Worm (Caenorhabditis elegans) whole organism, young adult: ENCODE data around the gene F53C11.1.

ENCODE experiments used
- B0019.2 ChIP-seq: fragments of 200-800 bp; sonication (Bioruptor generic); conservative IDR thresholded peaks from 2 replicates; pipeline ENCODE4 v1.3.6; 2022; ENCODE audit warnings: missing genetic modification reagents, missing genetic modification characterization, missing compliant biosample characterization
- B0035.1 ChIP-seq: sonication (generic microtip); optimal IDR thresholded peaks from 2 replicates; lab custom pipeline; 2016; ENCODE audit warnings: missing genetic modification characterization, mild to moderate bottlenecking, missing compliant biosample characterization, missing genotype, missing genetic modification reagents
- B0261.1 ChIP-seq: sonication (generic microtip); optimal IDR thresholded peaks from 2 replicates; lab custom pipeline; 2016; ENCODE audit warnings: mild to moderate bottlenecking, missing genetic modification characterization, moderate library complexity, missing compliant biosample characterization
- F33H1.4 ChIP-seq: fragments of 200-800 bp; sonication (Bioruptor generic); IDR thresholded peaks from 2 replicates; pipeline ENCODE4 v1.3.6; 2022; ENCODE audit warnings: missing genetic modification reagents, missing genetic modification characterization, missing compliant biosample characterization
- F39B2.1 ChIP-seq: fragments of 200-800 bp; sonication (Bioruptor generic); IDR thresholded peaks from 2 replicates; pipeline ENCODE4 v1.3.6; 2022; ENCODE audit warnings: missing genetic modification reagents, missing genetic modification characterization, missing compliant biosample characterization
- F52B5.7 ChIP-seq: sonication (generic microtip); optimal IDR thresholded peaks from 2 replicates; lab custom pipeline; 2016; ENCODE audit warnings: mild to moderate bottlenecking, missing genetic modification characterization, missing compliant biosample characterization
- K11D2.4 ChIP-seq: fragments of 200-800 bp; sonication (Bioruptor generic); IDR thresholded peaks from 2 replicates; pipeline ENCODE4 v1.3.6; 2022; ENCODE audit warnings: missing genetic modification reagents, missing genetic modification characterization, missing compliant biosample characterization
- T07F8.4 ChIP-seq: sonication (generic microtip); optimal IDR thresholded peaks from 2 replicates; lab custom pipeline; 2016; ENCODE audit warnings: mild to moderate bottlenecking, missing genetic modification characterization, moderate library complexity, missing compliant biosample characterization
- ZK185.1 ChIP-seq: sonication (generic microtip); optimal IDR thresholded peaks from 2 replicates; lab custom pipeline; 2016; ENCODE audit warnings: mild to moderate bottlenecking, missing genetic modification characterization, missing compliant biosample characterization; ENCODE audit not compliant: poor library complexity, severe bottlenecking
- aptf-3 ChIP-seq: fragments of 200-800 bp; sonication (Bioruptor generic); IDR thresholded peaks from 2 replicates; pipeline ENCODE4 v1.3.6; 2022; ENCODE audit warnings: missing genetic modification characterization, missing compliant biosample characterization
- attf-5 ChIP-seq: fragments of 200-800 bp; sonication (Bioruptor generic); optimal IDR thresholded peaks from 2 replicates; lab custom pipeline; 2018; ENCODE audit warnings: mild to moderate bottlenecking, missing genetic modification characterization, missing compliant biosample characterization
- cebp-1 ChIP-seq, 2 experiments: fragments of 200-800 bp in 1 of 2; sonication (Bioruptor generic) in 1 of 2; sonication (generic microtip) in 1 of 2; IDR thresholded peaks in 1 of 2; optimal IDR thresholded peaks in 1 of 2; 2 replicates each; pipeline versions ENCODE4 v1.3.6 to Lab custom; 2017 to 2022; ENCODE audit warnings: missing compliant biosample characterization in 2 of 2, missing genetic modification characterization in 2 of 2, mild to moderate bottlenecking in 1 of 2, missing genetic modification reagents in 1 of 2, moderate library complexity in 1 of 2
- ceh-100 ChIP-seq: fragments of 200-800 bp; sonication (Bioruptor generic); IDR thresholded peaks from 2 replicates; pipeline ENCODE4 v1.3.6; 2022; ENCODE audit warnings: missing genetic modification reagents, missing genetic modification characterization, missing compliant biosample characterization
- dox-1 ChIP-seq: fragments of 200-800 bp; sonication (Bioruptor generic); IDR thresholded peaks from 2 replicates; pipeline ENCODE4 v1.3.6; 2022; ENCODE audit warnings: missing genetic modification reagents, missing genetic modification characterization, missing compliant biosample characterization
- dpff-1 ChIP-seq: sonication (generic microtip); optimal IDR thresholded peaks from 2 replicates; lab custom pipeline; 2017; ENCODE audit warnings: mild to moderate bottlenecking, missing genetic modification characterization, missing compliant biosample characterization
- dpl-1 ChIP-seq: fragments of 150-350 bp; optimal IDR thresholded peaks from 2 replicates; lab custom pipeline; 2014; ENCODE audit warnings: missing biosample characterization, missing genetic modification reagents, missing genetic modification characterization
- efl-1 ChIP-seq: fragments of 150-350 bp; optimal IDR thresholded peaks from 2 replicates; lab custom pipeline; 2014; ENCODE audit warnings: missing biosample characterization, missing genetic modification reagents, missing genetic modification characterization
- egl-18 ChIP-seq: fragments of 200-800 bp; sonication (Bioruptor generic); IDR thresholded peaks from 2 replicates; pipeline ENCODE4 v1.3.6; 2022; ENCODE audit warnings: missing genetic modification reagents, missing genetic modification characterization, missing compliant biosample characterization
- ets-4 ChIP-seq: fragments of 200-800 bp; sonication (Bioruptor generic); optimal IDR thresholded peaks from 2 replicates; lab custom pipeline; 2018; ENCODE audit warnings: mild to moderate bottlenecking, missing genetic modification characterization, missing compliant biosample characterization
- gei-17 ChIP-seq: fragments of 200-800 bp; sonication (Bioruptor generic); optimal IDR thresholded peaks from 2 replicates; lab custom pipeline; 2018; ENCODE audit warnings: mild to moderate bottlenecking, missing genetic modification characterization, missing compliant biosample characterization
- lag-1 ChIP-seq: fragments of 200-800 bp; sonication (Bioruptor generic); IDR thresholded peaks from 2 replicates; pipeline ENCODE4 v1.3.6; 2022; ENCODE audit warnings: missing genetic modification reagents, missing genetic modification characterization, missing compliant biosample characterization
- let-607 ChIP-seq, 2 experiments: fragments of 200-800 bp in 1 of 2; sonication (Bioruptor generic) in 1 of 2; sonication (generic microtip) in 1 of 2; optimal IDR thresholded peaks; 2 replicates each; lab custom pipeline; 2016 to 2018; ENCODE audit warnings: mild to moderate bottlenecking in 2 of 2, missing compliant biosample characterization in 2 of 2, missing genetic modification characterization in 2 of 2, moderate library complexity in 2 of 2, missing genotype in 1 of 2
- lsl-1 ChIP-seq: fragments of 200-800 bp; sonication (Bioruptor generic); optimal IDR thresholded peaks from 2 replicates; lab custom pipeline; 2018; ENCODE audit warnings: mild to moderate bottlenecking, missing genetic modification characterization, moderate library complexity, missing compliant biosample characterization
- madf-3 ChIP-seq: fragments of 200-800 bp; sonication (Bioruptor generic); IDR thresholded peaks from 2 replicates; pipeline ENCODE4 v1.3.6; 2022; ENCODE audit warnings: missing genetic modification reagents, missing genetic modification characterization, missing compliant biosample characterization
- madf-8 ChIP-seq: fragments of 200-800 bp; sonication (Bioruptor generic); conservative IDR thresholded peaks from 2 replicates; pipeline ENCODE4 v1.3.6; 2022; ENCODE audit warnings: missing genetic modification reagents, missing genetic modification characterization, missing compliant biosample characterization
- nfya-2 ChIP-seq: fragments of 200-800 bp; sonication (Bioruptor generic); IDR thresholded peaks from 2 replicates; pipeline ENCODE4 v1.3.6; 2022; ENCODE audit warnings: missing genetic modification reagents, missing genetic modification characterization, missing compliant biosample characterization
- nfyb-1 ChIP-seq: fragments of 200-800 bp; sonication (Bioruptor generic); IDR thresholded peaks from 2 replicates; pipeline ENCODE4 v1.3.6; 2022; ENCODE audit warnings: missing genetic modification reagents, missing genetic modification characterization, missing compliant biosample characterization
- rcor-1 ChIP-seq: fragments of 200-800 bp; sonication (Bioruptor generic); IDR thresholded peaks from 2 replicates; pipeline ENCODE4 v1.3.6; 2022; ENCODE audit warnings: missing genetic modification reagents, missing genetic modification characterization, missing compliant biosample characterization
- rec-8 ChIP-seq, 2 experiments: sonication (generic microtip); optimal IDR thresholded peaks; 2 replicates each; lab custom pipeline; 2016; ENCODE audit warnings: mild to moderate bottlenecking in 2 of 2, missing genetic modification characterization in 2 of 2, missing genetic modification reagents in 2 of 2, missing genotype in 2 of 2, missing biosample characterization in 1 of 2, missing compliant biosample characterization in 1 of 2, moderate library complexity in 1 of 2
- sdz-38 ChIP-seq: sonication (generic microtip); optimal IDR thresholded peaks from 2 replicates; lab custom pipeline; 2016; ENCODE audit warnings: missing genotype, missing genetic modification characterization, missing compliant biosample characterization
- sea-2 ChIP-seq: fragments of 200-800 bp; sonication (Bioruptor generic); IDR thresholded peaks from 2 replicates; pipeline ENCODE4 v1.3.6; 2022; ENCODE audit warnings: missing genetic modification characterization, missing compliant biosample characterization
- snpc-1.1 ChIP-seq: sonication (generic microtip); optimal IDR thresholded peaks from 2 replicates; lab custom pipeline; 2017; ENCODE audit warnings: missing genetic modification characterization, mild to moderate bottlenecking, missing compliant biosample characterization, antibody characterized with exemption, moderate library complexity, missing genotype, missing genetic modification reagents; ENCODE audit not compliant: insufficient read depth
- snpc-3.4 ChIP-seq: sonication (generic microtip); optimal IDR thresholded peaks from 2 replicates; lab custom pipeline; 2017; ENCODE audit warnings: missing genetic modification characterization, mild to moderate bottlenecking, missing compliant biosample characterization, antibody characterized with exemption, moderate library complexity, missing genotype, missing genetic modification reagents
- sptf-2 ChIP-seq: fragments of 200-800 bp; sonication (Bioruptor generic); optimal IDR thresholded peaks from 2 replicates; lab custom pipeline; 2018; ENCODE audit warnings: mild to moderate bottlenecking, missing genetic modification characterization, missing compliant biosample characterization
- xnd-1 ChIP-seq: sonication (generic microtip); optimal IDR thresholded peaks from 2 replicates; lab custom pipeline; 2016; ENCODE audit warnings: missing genotype, missing genetic modification reagents, missing genetic modification characterization, missing compliant biosample characterization
- zfh-2 ChIP-seq: fragments of 200-800 bp; sonication (Bioruptor generic); conservative IDR thresholded peaks from 2 replicates; pipeline ENCODE4 v1.3.6; 2022; ENCODE audit warnings: missing genetic modification reagents, missing genetic modification characterization, missing compliant biosample characterization
- ztf-18 ChIP-seq: sonication (generic microtip); optimal IDR thresholded peaks from 2 replicates; lab custom pipeline; 2016; ENCODE audit warnings: missing genotype, mild to moderate bottlenecking, missing genetic modification characterization, missing compliant biosample characterization
- ztf-22 ChIP-seq: fragments of 200-800 bp; sonication (Bioruptor generic); optimal IDR thresholded peaks from 2 replicates; lab custom pipeline; 2018; ENCODE audit warnings: mild to moderate bottlenecking, missing genetic modification characterization, moderate library complexity, missing compliant biosample characterization
- ztf-25 ChIP-seq: fragments of 200-800 bp; sonication (Bioruptor generic); IDR thresholded peaks from 2 replicates; pipeline ENCODE4 v1.3.6; 2022; ENCODE audit warnings: missing genetic modification reagents, missing genetic modification characterization, missing compliant biosample characterization

F53C11.1 gene

DNA sequence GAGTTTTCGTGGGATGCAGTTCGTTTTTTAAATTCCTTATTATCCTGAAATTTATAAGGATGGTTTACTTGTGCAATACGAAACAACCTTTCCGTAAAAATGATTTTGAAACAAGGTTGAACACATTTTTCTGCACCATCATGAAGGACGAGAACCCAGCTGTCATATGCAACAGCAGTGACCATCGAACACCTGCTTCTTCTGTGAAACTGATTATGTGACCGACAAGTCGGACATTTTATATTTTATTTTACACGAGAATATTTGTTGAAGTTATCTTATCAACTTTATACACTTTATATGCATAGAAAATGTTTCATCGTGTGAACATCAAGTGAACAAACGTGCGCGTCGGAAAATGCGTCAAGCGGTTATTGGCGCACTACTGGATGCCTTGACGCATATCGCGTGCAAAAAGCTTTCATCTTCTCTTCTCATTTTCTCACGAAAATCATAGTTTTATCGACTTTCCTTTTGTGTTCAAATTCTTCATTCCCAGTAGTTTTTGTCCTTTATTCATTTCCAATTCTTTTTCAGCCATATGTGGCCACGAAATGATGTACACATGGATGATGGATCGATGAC is 43.3 kb downstream of the F53C11.1 start, which contains the start of gene sel-10 (continued):
- TF ChIP-seq ets-4 (GFP tag; lab: Kevin White, UChicago) (no peak), ZK185.1 (peak; percentile 67), rcor-1 (peak; percentile 31; the same call in 1 of the 2 replicates), gei-17 (GFP tag; lab: Kevin White, UChicago) (no peak), attf-5 (GFP tag; lab: Kevin White, UChicago) (peak; percentile 35), ceh-100 (GFP tag; lab: Robert Waterston, UW) (no peak), cebp-1 (GFP tag; IDR thresholded peaks at IDR 0.05; lab: Robert Waterston, UW) (no peak), cebp-1 (tag; optimal IDR thresholded peaks at IDR 0.05; lab: Kevin White, UChicago) (no peak), sdz-38 (tag; lab: Kevin White, UChicago) (no peak), B0261.1 (tag; lab: Kevin White, UChicago) (no peak), dox-1 (GFP tag; lab: Robert Waterston, UW) (no peak; the same call in 1 of the 2 replicates), sea-2 (no peak), xnd-1 (tag; lab: Kevin White, UChicago) (no peak), efl-1 (GFP tag; lab: Kevin White, UChicago) (peak; percentile 15), snpc-3.4 (peak; percentile 18), aptf-3 (GFP tag; lab: Robert Waterston, UW) (no peak), madf-8 (GFP tag; lab: Robert Waterston, UW) (0 out of 2 replicates have a peak, but pooled peaks have one; percentile 13), T07F8.4 (tag; lab: Kevin White, UChicago) (no peak), F33H1.4 (no peak; the same call in 1 of the 2 replicates), dpl-1 (peak; percentile 7), nfyb-1 (GFP tag; lab: Robert Waterston, UW) (no peak; the same call in none of the 2 replicates), let-607 (tag; optimal IDR thresholded peaks at IDR 0.05; lab: Kevin White, UChicago) (no peak), zfh-2 (GFP tag; lab: Robert Waterston, UW) (no peak), ztf-22 (GFP tag; lab: Kevin White, UChicago) (no peak), F52B5.7 (tag; lab: Kevin White, UChicago) (no peak), ztf-18 (tag; lab: Kevin White, UChicago) (peak; percentile 95), madf-3 (GFP tag; lab: Robert Waterston, UW) (no peak)

DNA sequence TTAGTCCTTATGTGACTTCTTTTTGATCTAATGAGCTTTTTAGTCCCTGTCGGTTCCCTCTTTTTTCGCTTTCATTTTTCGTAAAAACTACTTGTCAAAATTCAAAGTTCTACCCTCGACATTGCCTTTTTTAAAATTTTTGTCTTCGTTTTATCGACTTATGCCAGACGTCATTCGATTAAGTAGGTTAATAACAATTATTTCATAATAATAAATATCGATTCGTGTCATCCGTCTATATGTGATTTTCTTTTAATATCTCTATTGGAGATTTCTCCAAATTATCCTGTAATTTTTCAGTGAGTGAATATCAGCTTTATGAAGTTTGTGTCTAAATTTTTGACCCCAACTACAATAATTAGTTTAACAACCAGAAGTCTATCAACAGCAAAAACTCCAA is 47.2 kb downstream of the F53C11.1 start, which contains the start of gene hpo-31:
Gene hpo-31, plus strand, starts transcription at position 301 of the 400 bp plus-strand sequence.
- TF ChIP-seq K11D2.4 (no peak), nfya-2 (GFP tag; lab: Robert Waterston, UW) (no peak), cebp-1 (GFP tag; IDR thresholded peaks at IDR 0.05; lab: Robert Waterston, UW) (no peak), cebp-1 (tag; optimal IDR thresholded peaks at IDR 0.05; lab: Kevin White, UChicago) (no peak), rec-8 (tag; optimal IDR thresholded peaks at IDR 0.05; lab: Kevin White, UChicago) (no peak), attf-5 (GFP tag; lab: Kevin White, UChicago) (no peak), sptf-2 (no peak), dpff-1 (tag; lab: Kevin White, UChicago) (no peak), lag-1 (no peak), B0019.2 (no peak), egl-18 (GFP tag; lab: Robert Waterston, UW) (no peak), B0035.1 (tag; lab: Kevin White, UChicago) (no peak), ztf-25 (GFP tag; lab: Robert Waterston, UW) (no peak), snpc-1.1 (tag; lab: Kevin White, UChicago) (no peak), lsl-1 (GFP tag; lab: Kevin White, UChicago) (no peak), sdz-38 (tag; lab: Kevin White, UChicago) (no peak), F39B2.1 (GFP tag; lab: Robert Waterston, UW) (no peak), B0261.1 (tag; lab: Kevin White, UChicago) (no peak)
- TF ChIP-seq, all 124 proteins: peak for 0
